Worm (Caenorhabditis elegans) whole organism, young adult: ENCODE data around the gene F40H3.1.

Source experiments
- F23B12.7 ChIP-seq: sonication (generic microtip); optimal IDR thresholded peaks from 2 replicates; lab custom pipeline; 2017; ENCODE audit warnings: missing genetic modification characterization, mild to moderate bottlenecking, missing compliant biosample characterization, antibody characterized with exemption, moderate library complexity; ENCODE audit not compliant: insufficient read depth
- F49E8.2 ChIP-seq: sonication (generic microtip); optimal IDR thresholded peaks from 3 replicates; lab custom pipeline; 2017; ENCODE audit warnings: missing genetic modification characterization, mild to moderate bottlenecking, missing compliant biosample characterization, antibody characterized with exemption, moderate library complexity; ENCODE audit not compliant: insufficient read depth
- ama-1 ChIP-seq, 3 experiments: fragments of 150-350 bp in 1 of 3; sonication (generic microtip) in 2 of 3; optimal IDR thresholded peaks; 2 replicates each; lab custom pipeline; 2014 to 2018; ENCODE audit warnings: missing biosample characterization in 2 of 3, missing genetic modification characterization in 2 of 3, missing genetic modification reagents in 2 of 3
- hmg-20 ChIP-seq: fragments of 200-800 bp; sonication (Bioruptor generic); IDR thresholded peaks from 2 replicates; pipeline ENCODE4 v1.3.6; 2022; ENCODE audit warnings: missing genetic modification reagents, missing genetic modification characterization, missing compliant biosample characterization
- lsl-1 ChIP-seq: fragments of 200-800 bp; sonication (Bioruptor generic); optimal IDR thresholded peaks from 2 replicates; lab custom pipeline; 2018; ENCODE audit warnings: mild to moderate bottlenecking, missing genetic modification characterization, moderate library complexity, missing compliant biosample characterization
- nfya-1 ChIP-seq: sonication (generic microtip); optimal IDR thresholded peaks from 2 replicates; lab custom pipeline; 2017; ENCODE audit warnings: antibody characterized with exemption, missing compliant biosample characterization, missing genetic modification characterization, borderline replicate concordance; ENCODE audit not compliant: insufficient read depth

DNA sequence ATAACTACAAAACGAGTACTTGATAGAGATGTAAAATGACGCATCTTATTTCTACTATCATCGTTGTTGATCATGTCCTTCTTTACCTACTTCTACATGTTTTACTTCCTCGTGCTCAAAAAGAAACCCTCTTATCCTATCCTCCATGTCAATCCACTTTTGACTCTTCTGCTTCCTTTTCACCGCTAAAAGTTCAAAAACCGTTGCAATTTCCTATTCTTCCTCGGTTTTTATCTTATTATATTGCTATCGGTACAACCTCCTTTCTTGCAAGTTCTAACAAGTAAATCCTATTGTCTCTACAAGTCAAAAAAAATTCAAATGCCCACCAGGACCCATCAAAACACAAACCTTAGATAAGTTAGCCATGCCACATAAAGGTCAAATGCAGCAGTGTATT is 27.6 kb downstream of the F40H3.1 start:
- TF ChIP-seq lsl-1 (GFP tag; lab: Kevin White, UChicago) (no peak), ama-1 (optimal IDR thresholded peaks at IDR 0.05; lab: Kevin White, UChicago) (no peak), ama-1 (GFP tag; optimal IDR thresholded peaks at IDR 0.05; lab: Kevin White, UChicago) (no peak), F49E8.2 (no peak), hmg-20 (GFP tag; lab: Robert Waterston, UW) (no peak), F23B12.7 (tag; lab: Kevin White, UChicago) (no peak), nfya-1 (tag; lab: Kevin White, UChicago) (no peak)
